Worm (Caenorhabditis elegans) whole organism, L4 larva: ENCODE results near the gene M60.4.
A peak's percentile ranks its signal among the peaks of the same experiment; 100 is the strongest.

ENCODE experiments used
- D1046.2 ChIP-seq: fragments of 200-800 bp; sonication (Bioruptor generic); IDR thresholded peaks from 2 replicates; pipeline ENCODE4 v1.3.6; 2022; ENCODE audit warnings: missing genetic modification characterization, missing compliant biosample characterization
- F10B5.3 ChIP-seq: sonication (generic microtip); optimal IDR thresholded peaks from 2 replicates; lab custom pipeline; 2016; ENCODE audit warnings: mild to moderate bottlenecking, missing genetic modification characterization, missing compliant biosample characterization
- F49E8.2 ChIP-seq: sonication (generic microtip); optimal IDR thresholded peaks from 2 replicates; lab custom pipeline; 2016; ENCODE audit warnings: missing compliant biosample characterization, mild to moderate bottlenecking, missing genetic modification characterization, borderline replicate concordance
- Y105C5A.15 ChIP-seq: fragments of 200-800 bp; sonication (Bioruptor generic); IDR thresholded peaks from 2 replicates; pipeline ENCODE4 v1.3.6; 2022; ENCODE audit warnings: missing genetic modification characterization, missing compliant biosample characterization
- Y48G9A.11 ChIP-seq: fragments of 200-800 bp; sonication (Bioruptor generic); IDR thresholded peaks from 2 replicates; pipeline ENCODE4 v1.3.6; 2022; ENCODE audit warnings: missing genetic modification reagents, missing genetic modification characterization, missing compliant biosample characterization
- aha-1 ChIP-seq: fragments of 150-350 bp; peaks from one replicate; lab custom pipeline; 2014; ENCODE audit warnings: missing biosample characterization, missing genetic modification characterization
- ceh-82 ChIP-seq: sonication (generic microtip); optimal IDR thresholded peaks from 2 replicates; lab custom pipeline; 2017; ENCODE audit warnings: missing biosample characterization, missing genetic modification characterization
- ces-1 ChIP-seq: fragments of 150-350 bp; sonication (generic microtip); optimal IDR thresholded peaks from 4 replicates; lab custom pipeline; 2014; ENCODE audit warnings: missing biosample characterization, missing genetic modification reagents, missing genetic modification characterization
- daf-12 ChIP-seq: fragments of 150-350 bp; optimal IDR thresholded peaks from 2 replicates; lab custom pipeline; 2014; ENCODE audit warnings: missing biosample characterization, missing genetic modification reagents, missing genetic modification characterization
- daf-16 ChIP-seq, 3 experiments: sonication (generic microtip); optimal IDR thresholded peaks; 2 replicates each; lab custom pipeline; 2016 to 2017; ENCODE audit warnings: missing genetic modification characterization in 3 of 3, missing genetic modification reagents in 3 of 3, mild to moderate bottlenecking in 2 of 3, missing compliant biosample characterization in 2 of 3, missing biosample characterization in 1 of 3, moderate library complexity in 1 of 3
- daf-8 ChIP-seq: fragments of 200-800 bp; sonication (Bioruptor generic); IDR thresholded peaks from 2 replicates; pipeline ENCODE4 v1.3.6; 2022; ENCODE audit warnings: missing genetic modification characterization, missing compliant biosample characterization
- dmd-6 ChIP-seq: fragments of 200-800 bp; sonication (Bioruptor generic); IDR thresholded peaks from 2 replicates; pipeline ENCODE4 v1.3.6; 2022; ENCODE audit warnings: missing genetic modification reagents, missing genetic modification characterization, missing compliant biosample characterization
- hmg-1.1 ChIP-seq: fragments of 200-800 bp; sonication (Bioruptor generic); IDR thresholded peaks from 2 replicates; pipeline ENCODE4 v1.3.6; 2022; ENCODE audit warnings: missing genetic modification reagents, missing genetic modification characterization, missing compliant biosample characterization
- lin-29 ChIP-seq: fragments of 200-800 bp; sonication (Bioruptor generic); IDR thresholded peaks from 2 replicates; pipeline ENCODE4 v1.3.6; 2022; ENCODE audit warnings: missing genetic modification reagents, missing genetic modification characterization, missing compliant biosample characterization
- lin-38 ChIP-seq: fragments of 200-800 bp; sonication (Bioruptor generic); IDR thresholded peaks from 2 replicates; pipeline ENCODE4 v1.3.6; 2022; ENCODE audit warnings: missing genetic modification reagents, missing genetic modification characterization, missing compliant biosample characterization
- lir-3 ChIP-seq: sonication (generic microtip); optimal IDR thresholded peaks from 2 replicates; lab custom pipeline; 2016; ENCODE audit warnings: mild to moderate bottlenecking, missing genetic modification characterization, missing compliant biosample characterization
- mxl-2 ChIP-seq: fragments of 200-800 bp; sonication (Bioruptor generic); conservative IDR thresholded peaks from 2 replicates; pipeline ENCODE4 v1.3.6; 2022; ENCODE audit warnings: missing genetic modification reagents, missing genetic modification characterization, missing compliant biosample characterization
- nhr-10 ChIP-seq: fragments of 150-350 bp; optimal IDR thresholded peaks from 2 replicates; lab custom pipeline; 2014; ENCODE audit warnings: missing biosample characterization, missing genetic modification characterization
- nhr-102 ChIP-seq: sonication (generic microtip); optimal IDR thresholded peaks from 2 replicates; lab custom pipeline; 2016; ENCODE audit warnings: mild to moderate bottlenecking, missing genetic modification characterization, moderate library complexity, missing compliant biosample characterization
- nhr-11 ChIP-seq: fragments of 150-350 bp; optimal IDR thresholded peaks from 2 replicates; lab custom pipeline; 2014; ENCODE audit warnings: missing biosample characterization, missing genetic modification characterization
- nhr-48 ChIP-seq: sonication (generic microtip); optimal IDR thresholded peaks from 2 replicates; lab custom pipeline; 2016; ENCODE audit warnings: mild to moderate bottlenecking, missing genetic modification characterization, missing compliant biosample characterization
- nhr-76 ChIP-seq: fragments of 150-350 bp; optimal IDR thresholded peaks from 2 replicates; lab custom pipeline; 2014; ENCODE audit warnings: missing biosample characterization, missing genetic modification characterization
- pha-4 ChIP-seq, 2 experiments: fragments of 150-350 bp in 1 of 2; fragments of 200-800 bp in 1 of 2; sonication (Bioruptor generic) in 1 of 2; IDR thresholded peaks in 1 of 2; optimal IDR thresholded peaks in 1 of 2; 2 replicates each; pipeline versions ENCODE4 v1.3.6 to Lab custom; 2014 to 2022; ENCODE audit warnings: missing genetic modification characterization in 2 of 2, missing genetic modification reagents in 2 of 2, missing biosample characterization in 1 of 2, missing compliant biosample characterization in 1 of 2
- pqm-1 ChIP-seq: sonication (generic microtip); optimal IDR thresholded peaks from 2 replicates; lab custom pipeline; 2017; ENCODE audit warnings: missing biosample characterization, missing genetic modification characterization
- set-16 ChIP-seq: fragments of 200-800 bp; sonication (Bioruptor generic); IDR thresholded peaks from 2 replicates; pipeline ENCODE4 v1.3.6; 2022; ENCODE audit warnings: missing genetic modification reagents, missing genetic modification characterization, missing compliant biosample characterization
- skn-1 ChIP-seq: fragments of 150-350 bp; optimal IDR thresholded peaks from 2 replicates; lab custom pipeline; 2014; ENCODE audit warnings: missing biosample characterization, missing genetic modification characterization
- snpc-4 ChIP-seq: fragments of 150-350 bp; optimal IDR thresholded peaks from 2 replicates; lab custom pipeline; 2014; ENCODE audit warnings: missing biosample characterization, missing genetic modification characterization
- spr-1 ChIP-seq: sonication (generic microtip); optimal IDR thresholded peaks from 2 replicates; lab custom pipeline; 2016; ENCODE audit warnings: mild to moderate bottlenecking, missing genetic modification characterization, missing compliant biosample characterization
- spr-3 ChIP-seq: fragments of 200-800 bp; sonication (Bioruptor generic); optimal IDR thresholded peaks from 2 replicates; lab custom pipeline; 2018; ENCODE audit warnings: mild to moderate bottlenecking, missing genetic modification characterization, missing compliant biosample characterization
- tra-1 ChIP-seq: fragments of 200-800 bp; sonication (Bioruptor generic); IDR thresholded peaks from 2 replicates; pipeline ENCODE4 v1.3.6; 2022; ENCODE audit warnings: missing genetic modification reagents, missing genetic modification characterization, missing compliant biosample characterization
- unc-39 ChIP-seq: sonication (generic microtip); optimal IDR thresholded peaks from 2 replicates; lab custom pipeline; 2017; ENCODE audit warnings: missing biosample characterization, missing genetic modification characterization
- unc-62 ChIP-seq, 3 experiments: fragments of 150-350 bp in 1 of 3; sonication (generic microtip); optimal IDR thresholded peaks in 2 of 3; peaks in 1 of 3; 1 replicate in 1 of 3; 2 replicates in 2 of 3; lab custom pipeline; 2014 to 2017; ENCODE audit warnings: missing biosample characterization in 3 of 3, missing genetic modification characterization in 3 of 3, missing genetic modification reagents in 3 of 3, missing genotype in 1 of 3
- zip-2 ChIP-seq: fragments of 150-350 bp; optimal IDR thresholded peaks from 2 replicates; lab custom pipeline; 2014; ENCODE audit warnings: missing biosample characterization, missing genetic modification characterization

Gene M60.4

DNA sequence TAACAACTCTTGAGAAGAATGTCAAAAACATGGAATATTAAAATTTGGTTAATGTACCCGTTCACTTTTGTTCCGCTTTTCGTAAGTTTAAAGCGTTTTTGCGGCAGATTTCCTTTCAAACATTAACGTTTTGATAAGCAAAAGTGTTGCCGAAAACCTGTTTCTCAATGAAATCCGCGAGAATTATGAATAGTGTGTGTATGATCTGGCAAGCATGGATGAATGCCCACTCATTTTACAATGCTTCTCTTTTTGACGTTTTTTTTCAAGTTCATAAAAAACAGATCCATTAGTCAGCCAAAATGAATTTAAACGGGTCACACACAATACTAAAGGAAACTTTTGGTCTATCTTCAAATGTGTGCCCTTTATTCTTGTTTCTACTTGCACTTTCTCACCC is 47.9 kb upstream of the M60.4 start:
- TF ChIP-seq nhr-48 (no peak), nhr-10 (tag; lab: Kevin White, UChicago) (no peak), ces-1 (GFP tag; lab: Kevin White, UChicago) (no peak), ceh-82 (tag; lab: Kevin White, UChicago) (no peak), F49E8.2 (tag; lab: Kevin White, UChicago) (no peak), tra-1 (GFP tag; lab: Robert Waterston, UW) (no peak), pha-4 (GFP tag; IDR thresholded peaks at IDR 0.05; lab: Robert Waterston, UW) (no peak), pha-4 (tag; optimal IDR thresholded peaks at IDR 0.05; lab: Kevin White, UChicago) (no peak), unc-62 (GFP tag; optimal IDR thresholded peaks at IDR 0.05 in 1 of 2; lab: Kevin White, UChicago) (peak in 1 of 2 experiments; percentile 25), unc-62 (tag; optimal IDR thresholded peaks at IDR 0.05; lab: Kevin White, UChicago) (no peak), daf-8 (no peak), spr-3 (GFP tag; lab: Kevin White, UChicago) (no peak), Y105C5A.15 (GFP tag; lab: Robert Waterston, UW) (no peak), aha-1 (tag; lab: Kevin White, UChicago) (peak; percentile 94)

DNA sequence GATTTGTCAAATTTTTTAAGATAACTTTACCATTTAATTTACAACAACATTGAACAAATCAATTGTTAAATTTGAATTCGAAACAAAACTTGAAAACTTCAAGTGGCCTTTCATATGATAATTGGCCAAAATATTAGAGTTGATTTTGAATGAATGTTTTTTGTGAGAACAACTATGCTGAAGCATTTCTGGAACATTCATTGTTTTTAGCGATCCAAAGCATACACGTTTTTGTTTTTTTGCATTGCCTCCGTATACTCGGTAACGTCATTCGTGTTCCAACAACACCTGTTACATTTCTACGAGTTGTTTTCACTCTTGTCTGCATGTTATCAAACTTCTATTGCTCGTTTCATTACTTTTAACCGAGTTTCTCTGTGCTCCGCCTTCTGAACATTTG is 40.9 kb upstream of the M60.4 start:
- TF ChIP-seq lir-3 (tag; lab: Kevin White, UChicago) (no peak), daf-12 (tag; lab: Kevin White, UChicago) (no peak), aha-1 (tag; lab: Kevin White, UChicago) (peak; percentile 59), nhr-102 (no peak), daf-16 (GFP tag; optimal IDR thresholded peaks at IDR 0.05; lab: Kevin White, UChicago) (peak in 1 of 2 experiments; percentile 92), daf-16 (tag; optimal IDR thresholded peaks at IDR 0.05; lab: Kevin White, UChicago) (no peak), lin-29 (GFP tag; lab: Robert Waterston, UW) (no peak), nhr-76 (tag; lab: Kevin White, UChicago) (no peak), dmd-6 (no peak), F10B5.3 (no peak)

DNA sequence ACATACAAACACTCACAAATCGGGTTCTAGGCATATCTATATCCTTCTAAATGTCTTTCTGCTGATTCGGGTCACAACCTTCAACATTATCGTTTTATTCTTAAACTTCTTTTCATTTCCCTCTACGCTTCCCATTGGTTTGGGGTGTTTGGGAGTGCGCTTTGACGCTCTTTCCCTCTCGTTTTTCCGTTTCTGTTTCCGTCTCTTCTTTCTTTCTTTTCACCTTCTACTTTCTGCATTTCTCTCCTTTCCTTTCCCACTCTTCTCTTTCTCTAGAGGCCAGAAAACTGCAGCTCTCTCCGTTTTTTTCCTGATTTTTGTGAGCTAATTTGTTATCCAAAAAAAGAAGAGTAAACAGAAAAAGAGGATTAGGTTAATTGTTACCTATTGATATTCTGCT is 40.2 kb upstream of the M60.4 start:
- TF ChIP-seq skn-1 (tag; lab: Kevin White, UChicago) = no peak
- TF ChIP-seq nhr-11 (tag; lab: Kevin White, UChicago) = peak; percentile 25

DNA sequence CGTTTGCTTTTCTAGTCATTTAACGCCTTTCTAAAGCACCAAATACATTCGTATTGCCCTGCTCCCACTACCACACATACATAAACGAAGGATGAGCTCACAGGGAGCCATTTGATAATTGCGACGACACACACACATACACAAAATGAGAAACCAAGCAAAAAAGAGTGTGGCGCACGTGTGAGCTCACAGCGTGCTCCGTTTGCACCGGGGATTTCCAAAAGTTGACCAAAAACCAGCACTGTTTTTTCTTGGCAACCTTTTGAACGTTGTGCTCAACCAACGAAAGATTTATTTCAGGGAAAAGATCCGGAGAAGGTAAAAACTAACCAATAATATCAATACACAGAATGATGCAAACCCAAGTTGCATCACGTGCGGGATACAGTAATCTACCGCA is 38.8 kb upstream of the M60.4 start, which contains the start of gene ksr-1:
Gene ksr-1 (plus strand): TSS at position 301 of the 400 bp plus-strand sequence.
- TF ChIP-seq spr-1 = no peak
- no peak for TF ChIP-seq zip-2 (tag; lab: Kevin White, UChicago)
- no peak for TF ChIP-seq Y48G9A.11
- no peak for TF ChIP-seq pqm-1 (tag; lab: Kevin White, UChicago)
- TF ChIP-seq unc-39 (tag; lab: Kevin White, UChicago) = no peak
- no peak for TF ChIP-seq mxl-2 (GFP tag; lab: Robert Waterston, UW)
- TF ChIP-seq hmg-1.1 = no peak
- TF ChIP-seq set-16 (GFP tag; lab: Robert Waterston, UW) = no peak
- no peak for TF ChIP-seq unc-62 (GFP tag; optimal IDR thresholded peaks at IDR 0.05 in 1 of 2; lab: Kevin White, UChicago)
- TF ChIP-seq unc-62 (tag; optimal IDR thresholded peaks at IDR 0.05; lab: Kevin White, UChicago) = no peak

DNA sequence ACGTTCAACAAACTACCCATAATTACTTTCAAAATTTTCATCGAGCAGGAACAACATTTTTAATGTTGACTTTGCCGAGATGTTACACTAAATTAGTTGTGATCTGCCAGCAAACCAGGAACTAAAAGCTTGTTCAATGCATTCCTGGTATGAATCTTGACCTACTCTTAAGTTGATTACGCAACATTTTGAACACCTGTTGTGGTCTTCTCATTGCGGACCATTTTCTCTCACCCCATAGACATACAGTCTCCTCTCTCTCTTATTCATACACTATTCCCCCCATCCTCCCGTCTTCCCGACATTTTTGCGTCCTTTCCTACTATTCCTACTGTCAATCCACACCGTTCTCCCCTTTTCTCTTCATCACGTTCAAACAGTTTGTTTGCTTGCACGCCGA is 37.4 kb upstream of the M60.4 start:
- no peak for TF ChIP-seq D1046.2
- no peak for TF ChIP-seq snpc-4 (tag; lab: Kevin White, UChicago)
- TF ChIP-seq lin-38 (GFP tag; lab: Robert Waterston, UW) = no peak
- TF ChIP-seq lin-29 (GFP tag; lab: Robert Waterston, UW) = no peak
- no peak for TF ChIP-seq Y105C5A.15 (GFP tag; lab: Robert Waterston, UW)
